Worm (Caenorhabditis elegans) whole organism, L3 larva: ENCODE measurements around the gene F26D11.2.

Experiments
- ceh-28 ChIP-seq: fragments of 150-350 bp; optimal IDR thresholded peaks from 2 replicates; lab custom pipeline; 2014; ENCODE audit warnings: missing biosample characterization, missing genetic modification reagents, missing genetic modification characterization
- hmg-11 ChIP-seq: sonication (generic microtip); optimal IDR thresholded peaks from 2 replicates; lab custom pipeline; 2016; ENCODE audit warnings: missing genetic modification characterization, missing compliant biosample characterization
- lsy-12 ChIP-seq: sonication (generic microtip); optimal IDR thresholded peaks from 2 replicates; lab custom pipeline; 2016; ENCODE audit warnings: mild to moderate bottlenecking, missing genetic modification characterization, missing compliant biosample characterization
- nhr-11 ChIP-seq: fragments of 150-350 bp; optimal IDR thresholded peaks from 2 replicates; lab custom pipeline; 2014; ENCODE audit warnings: missing biosample characterization, missing genetic modification characterization
- nhr-12 ChIP-seq: fragments of 150-350 bp; optimal IDR thresholded peaks from 2 replicates; lab custom pipeline; 2014; ENCODE audit warnings: missing biosample characterization, missing genetic modification characterization
- ztf-11 ChIP-seq: fragments of 150-350 bp; optimal IDR thresholded peaks from 2 replicates; lab custom pipeline; 2014; ENCODE audit warnings: missing biosample characterization, missing genetic modification characterization

DNA sequence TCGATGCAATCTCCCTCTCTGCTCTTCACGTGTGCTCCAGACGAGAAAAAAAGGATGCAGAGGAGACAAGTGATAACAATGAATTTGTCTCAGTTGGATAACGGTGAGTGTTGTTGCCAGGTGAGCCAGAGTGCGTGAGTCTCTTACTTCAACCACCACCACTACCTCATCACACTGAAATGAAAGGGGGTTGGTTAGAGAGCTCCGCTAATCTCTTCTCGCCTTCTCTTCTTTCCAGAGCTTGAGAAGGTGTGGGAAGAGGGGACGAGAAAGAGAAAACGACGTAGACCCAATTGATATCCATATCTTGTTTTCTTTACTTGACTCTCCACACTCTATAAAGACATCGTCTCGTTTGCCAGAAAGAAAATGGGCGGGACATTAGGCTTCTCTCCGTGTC is 12.3 kb downstream of the F26D11.2 start:
- TF ChIP-seq nhr-12 (tag; lab: Kevin White, UChicago) (no peak), ceh-28 (tag; lab: Kevin White, UChicago) (no peak), ztf-11 (tag; lab: Kevin White, UChicago) (no peak), hmg-11 (tag; lab: Kevin White, UChicago) (no peak), nhr-11 (tag; lab: Kevin White, UChicago) (no peak), lsy-12 (tag; lab: Kevin White, UChicago) (no peak)
